Worm (Caenorhabditis elegans) whole organism, L3 larva: ENCODE measurements around the gene ceeh-1.

Source experiments
- ama-1 ChIP-seq: fragments of 150-350 bp; optimal IDR thresholded peaks from 2 replicates; lab custom pipeline; 2018
- egl-5 ChIP-seq: fragments of 150-350 bp; optimal IDR thresholded peaks from 2 replicates; lab custom pipeline; 2017; ENCODE audit warnings: missing biosample characterization, missing genetic modification reagents, missing genetic modification characterization, inconsistent platforms
- elt-3 ChIP-seq, 3 experiments: fragments of 150-350 bp in 1 of 3; sonication (generic microtip) in 2 of 3; optimal IDR thresholded peaks; 2 replicates in 2 of 3; 4 replicates in 1 of 3; lab custom pipeline; 2014 to 2017; ENCODE audit warnings: missing biosample characterization in 3 of 3, missing genetic modification characterization in 3 of 3
- fos-1 ChIP-seq: fragments of 150-350 bp; optimal IDR thresholded peaks from 2 replicates; lab custom pipeline; 2014; ENCODE audit warnings: missing biosample characterization, missing genetic modification characterization
- hmg-11 ChIP-seq: sonication (generic microtip); optimal IDR thresholded peaks from 2 replicates; lab custom pipeline; 2016; ENCODE audit warnings: missing genetic modification characterization, missing compliant biosample characterization
- nhr-23 ChIP-seq: fragments of 150-350 bp; optimal IDR thresholded peaks from 2 replicates; lab custom pipeline; 2014; ENCODE audit warnings: missing biosample characterization, missing genetic modification reagents, missing genetic modification characterization
- nhr-25 ChIP-seq: sonication (generic microtip); optimal IDR thresholded peaks from 2 replicates; lab custom pipeline; 2017; ENCODE audit warnings: missing biosample characterization, missing genetic modification characterization
- nhr-76 ChIP-seq: fragments of 150-350 bp; sonication (generic microtip); optimal IDR thresholded peaks from 5 replicates; lab custom pipeline; 2014; ENCODE audit warnings: missing biosample characterization, missing genetic modification characterization
- pha-4 ChIP-seq: fragments of 150-350 bp; optimal IDR thresholded peaks from 2 replicates; lab custom pipeline; 2014; ENCODE audit warnings: missing biosample characterization, missing genetic modification reagents, missing genetic modification characterization
- sea-2 ChIP-seq: fragments of 150-350 bp; sonication (generic microtip); optimal IDR thresholded peaks from 4 replicates; lab custom pipeline; 2014; ENCODE audit warnings: missing biosample characterization, missing genetic modification reagents, missing genetic modification characterization
- unc-39 ChIP-seq: sonication (generic microtip); optimal IDR thresholded peaks from 4 replicates; lab custom pipeline; 2017; ENCODE audit warnings: missing biosample characterization, missing genetic modification characterization
- unc-62 ChIP-seq: fragments of 150-350 bp; sonication (generic microtip); optimal IDR thresholded peaks from 4 replicates; lab custom pipeline; 2014; ENCODE audit warnings: missing biosample characterization, missing genetic modification reagents, missing genetic modification characterization

DNA sequence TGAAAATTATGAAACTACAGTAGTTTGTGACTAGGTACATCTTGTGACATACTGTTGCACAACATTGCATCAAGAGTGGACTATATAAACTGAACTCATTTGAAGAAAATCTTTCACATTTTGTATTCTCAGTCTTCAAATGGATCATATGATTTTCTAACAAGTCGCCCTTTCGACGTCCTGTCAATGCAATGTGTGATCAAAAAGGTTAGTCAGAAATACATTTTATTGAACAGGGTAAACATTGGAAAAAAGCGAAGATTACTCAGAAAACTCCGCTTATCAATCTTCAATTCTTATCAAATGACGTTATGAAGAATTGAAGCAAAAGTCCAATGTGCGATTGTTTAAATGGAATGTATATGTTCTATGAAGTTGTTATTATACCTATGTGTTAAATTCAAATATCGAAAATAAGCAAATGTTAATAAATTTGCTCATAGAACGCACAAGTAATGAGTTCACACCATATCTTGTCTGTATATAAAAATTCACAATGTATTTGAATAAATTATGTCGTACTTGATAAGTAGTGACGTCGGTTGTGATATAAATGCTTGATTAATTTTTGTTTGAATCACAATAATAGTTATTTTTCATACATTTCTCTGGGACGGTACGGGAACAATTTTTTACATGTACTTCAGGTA, 903 bp upstream of the ceeh-1 start, which contains the start of gene zip-2:
- TF ChIP-seq pha-4 = peak; percentile 79
- TF ChIP-seq fos-1 (tag; lab: Kevin White, UChicago) = peak; percentile 14
- no peak for TF ChIP-seq elt-3 (tag; optimal IDR thresholded peaks at IDR 0.05; lab: Kevin White, UChicago)
- no peak for TF ChIP-seq nhr-76 (tag; lab: Kevin White, UChicago)
- TF ChIP-seq nhr-25 (tag; lab: Kevin White, UChicago) = no peak
- TF ChIP-seq hmg-11 (tag; lab: Kevin White, UChicago) = no peak
- TF ChIP-seq ama-1 (lab: Kevin White, UChicago) = no peak
- TF ChIP-seq unc-39 (tag; lab: Kevin White, UChicago) = no peak
- no peak for TF ChIP-seq sea-2 (GFP tag; lab: Kevin White, UChicago)
- TF ChIP-seq egl-5 = no peak
- TF ChIP-seq nhr-23 (tag; lab: Kevin White, UChicago) = no peak
- TF ChIP-seq unc-62 = no peak
